Fruit fly (Drosophila melanogaster): ENCODE data around the gene Jhbp11.

DNA sequence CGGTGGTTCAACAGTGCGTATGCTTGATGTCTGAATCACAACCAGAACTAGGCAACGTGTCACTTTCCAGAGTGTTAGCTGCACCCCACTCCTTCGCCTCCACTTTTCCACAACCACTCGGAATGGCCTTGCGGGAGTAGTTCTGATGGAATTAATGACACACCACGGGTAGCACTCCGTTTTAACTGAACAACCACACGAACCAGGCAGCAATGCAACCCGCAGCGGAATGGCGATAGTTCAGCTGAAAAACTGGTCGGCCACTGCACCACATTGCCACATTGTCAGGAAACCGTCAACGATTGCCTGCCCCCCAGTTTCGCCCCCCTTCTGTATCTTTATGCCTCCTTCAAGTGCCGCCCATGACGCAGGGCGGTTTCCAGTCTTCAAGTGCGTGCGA is 13.5 kb upstream of the Jhbp11 start, which contains the start of gene Cpr97Ea:
- TF ChIP-seq kay (GFP tag; ENCODE audit: borderline replicate concordance) (no peak), CG1620 (GFP tag; optimal IDR thresholded peaks at IDR 0.05) (no peak), Crg-1 (GFP tag; optimal IDR thresholded peaks at IDR 0.05) (no peak)

All from whole organism, adult.